ENCODE assay signal across 4 fruit fly cellular contexts in the genomic region with DNA sequence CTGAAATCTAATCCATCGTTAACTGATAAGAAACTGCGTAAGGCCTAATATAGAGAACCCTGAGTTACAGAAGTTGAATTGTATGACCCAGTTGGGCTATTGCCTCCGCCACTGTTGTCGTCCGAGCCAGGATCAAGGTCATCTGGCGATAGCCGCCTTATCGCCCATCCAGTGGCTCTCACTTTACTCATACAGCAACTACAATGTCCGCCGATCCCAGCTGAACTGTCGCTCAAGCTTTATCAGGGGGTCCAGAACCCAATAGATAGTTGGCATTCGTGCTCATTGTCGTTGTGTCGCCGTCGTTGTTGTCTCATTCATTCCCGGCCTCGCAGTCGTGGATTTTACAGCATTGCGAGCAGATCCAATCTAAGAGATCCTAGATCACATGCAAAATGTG.
TF ChIP-seq lines count a peak whose summit lies in the region.

arg (plus strand) TSS at position 319 of the 400 bp plus-strand sequence.

- no peak for TF ChIP-seq CTCF in whole organism, embryonic (GFP tag; optimal IDR thresholded peaks at IDR 0.05; lab: Kevin White, UChicago)

TF ChIP-seq in whole organism, adult, 20 proteins besides CTCF, POLR2A, EP300 and RAD21:
- no peak for TF ChIP-seq bab1 (GFP tag; optimal IDR thresholded peaks at IDR 0.05; lab: Kevin White, UChicago)
- TF ChIP-seq tj (GFP tag; optimal IDR thresholded peaks at IDR 0.05; lab: Kevin White, UChicago) = no peak
- peak; percentile 3 for TF ChIP-seq cic (GFP tag; optimal IDR thresholded peaks at IDR 0.05; lab: Kevin White, UChicago)
- TF ChIP-seq Crg-1 (GFP tag; optimal IDR thresholded peaks at IDR 0.05; lab: Kevin White, UChicago) = no peak
- no peak for TF ChIP-seq cnc (optimal IDR thresholded peaks at IDR 0.05; lab: Kevin White, UChicago)

TF ChIP-seq in whole organism, embryonic, 481 proteins besides CTCF, POLR2A, EP300 and RAD21:
- TF ChIP-seq pum (GFP tag; optimal IDR thresholded peaks at IDR 0.05; lab: Kevin White, UChicago) = no peak
- TF ChIP-seq CG15479 (GFP tag; optimal IDR thresholded peaks at IDR 0.05; lab: Kevin White, UChicago) = no peak
- TF ChIP-seq CG13424 (tag; optimal IDR thresholded peaks at IDR 0.05; lab: Kevin White, UChicago) = no peak
- peak; percentile 78 for TF ChIP-seq sug (tag; optimal IDR thresholded peaks at IDR 0.05; lab: Kevin White, UChicago)
- TF ChIP-seq Pdp1 (GFP tag; optimal IDR thresholded peaks at IDR 0.05; lab: Kevin White, UChicago) = peak in 1 of 2 experiments; percentile 30
- no peak for TF ChIP-seq dmrt11E (tag; optimal IDR thresholded peaks at IDR 0.05; lab: Kevin White, UChicago)
- TF ChIP-seq CG16813 (GFP tag; IDR thresholded peaks at IDR 0.05; lab: Robert Waterston, UW; ENCODE audit: partially characterized antibody) = no peak
- TF ChIP-seq CG34376 (GFP tag; optimal IDR thresholded peaks at IDR 0.05; lab: Kevin White, UChicago) = peak; percentile 90
- TF ChIP-seq CG10959 (GFP tag; IDR thresholded peaks at IDR 0.05; lab: Robert Waterston, UW) = no peak
- no peak for TF ChIP-seq al (GFP tag; IDR thresholded peaks at IDR 0.05; lab: Robert Waterston, UW)
- no peak for TF ChIP-seq CHES-1-like (GFP tag; optimal IDR thresholded peaks at IDR 0.05; lab: Kevin White, UChicago)
- peak; percentile 3 for TF ChIP-seq CG10543 (GFP tag; optimal IDR thresholded peaks at IDR 0.05; lab: Kevin White, UChicago)
- peak; percentile 23 for TF ChIP-seq ftz-f1 (GFP tag; optimal IDR thresholded peaks at IDR 0.05; lab: Kevin White, UChicago)

TF ChIP-seq in whole organism, prepupa, 60 proteins besides CTCF, POLR2A, EP300 and RAD21:
- no peak for TF ChIP-seq CG34406 (GFP tag; optimal IDR thresholded peaks at IDR 0.05; lab: Kevin White, UChicago)
- peak; percentile 55 for TF ChIP-seq dsx (GFP tag; optimal IDR thresholded peaks at IDR 0.05; lab: Kevin White, UChicago; ENCODE audit: poor library complexity, severe bottlenecking)
- peak; percentile 82 for TF ChIP-seq svp (GFP tag; lab: Kevin White, UChicago)

TF ChIP-seq in whole organism, pupa, 21 proteins besides CTCF, POLR2A, EP300 and RAD21:
- TF ChIP-seq CG8159 (tag; optimal IDR thresholded peaks at IDR 0.05; lab: Kevin White, UChicago) (no peak), EcR (GFP tag; optimal IDR thresholded peaks at IDR 0.05; lab: Kevin White, UChicago) (peak; percentile 65), D1 (tag; optimal IDR thresholded peaks at IDR 0.05; lab: Kevin White, UChicago) (no peak)
